Fruit fly (Drosophila melanogaster): Measurements from ENCODE around the gene CG8460.

- TF ChIP-seq Sp1 (GFP tag; optimal IDR thresholded peaks at IDR 0.05) (no peak), sv (GFP tag; optimal IDR thresholded peaks at IDR 0.05) (no peak), h (GFP tag; optimal IDR thresholded peaks at IDR 0.05) (no peak), Hnf4 (GFP tag; optimal IDR thresholded peaks at IDR 0.05) (no peak), psq (GFP tag; optimal IDR thresholded peaks at IDR 0.05) (no peak), Dfd (GFP tag; optimal IDR thresholded peaks at IDR 0.05) (no peak), tai (GFP tag; optimal IDR thresholded peaks at IDR 0.05) (no peak), lola (GFP tag; optimal IDR thresholded peaks at IDR 0.05) (no peak), Rel (GFP tag; optimal IDR thresholded peaks at IDR 0.05) (no peak), Rel (tag; optimal IDR thresholded peaks at IDR 0.05) (no peak)
Observed at dm6 chr2L:8163025-8163351, 34.0 kb upstream of the CG8460 start, which contains the start of gene Piezo.
